Worm (Caenorhabditis elegans): ENCODE data around the gene C16C8.11.
A peak's percentile ranks its signal among the peaks of the same experiment; 100 is the strongest.
"Not testable (repeated sequence)": the region's sequence is repeated elsewhere in the genome, so short reads cannot be mapped to it uniquely, and the experiment has no call there.

The C16C8.11 gene

ce11 chrII:3447906-3448305 lies 5.6 kb upstream of the C16C8.11 start, which contains the start of gene C16C8.21:
Gene C16C8.21 (plus strand): TSS chrII:3448206.
- TF ChIP-seq tbp1 (GFP tag; optimal IDR thresholded peaks at IDR 0.05): no peak
- TF ChIP-seq mxl-1 (tag; optimal IDR thresholded peaks at IDR 0.05): no peak
- no peak for TF ChIP-seq rpc-1 (optimal IDR thresholded peaks at IDR 0.05)
- no peak for TF ChIP-seq rpc-1 (tag; optimal IDR thresholded peaks at IDR 0.05)
- TF ChIP-seq mcd-1 (GFP tag; IDR thresholded peaks at IDR 0.05): no peak

- no peak for TF ChIP-seq akir-1 (GFP tag; optimal IDR thresholded peaks at IDR 0.05)
- 0 out of 2 replicates have a peak, but pooled peaks have one; percentile 33 for TF ChIP-seq D2030.7 (GFP tag; IDR thresholded peaks at IDR 0.05)
- TF ChIP-seq lsl-1 (GFP tag; optimal IDR thresholded peaks at IDR 0.05): peak; percentile 72
- peak; percentile 60; the same call in 1 of the 2 replicates for TF ChIP-seq madf-6 (GFP tag; IDR thresholded peaks at IDR 0.05)
Observed at ce11 chrII:3448776-3449280, 4.7 kb upstream of the C16C8.11 start, which contains the start of gene C16C8.25. Gene C16C8.25 (plus strand): TSS chrII:3449230.

- TF ChIP-seq ceh-91 (GFP tag; IDR thresholded peaks at IDR 0.05); snpc-3.4 (tag; optimal IDR thresholded peaks at IDR 0.05); attf-5 (GFP tag; optimal IDR thresholded peaks at IDR 0.05): not testable (repeated sequence)
Observed at ce11 chrII:3449514-3449913, 4.0 kb upstream of the C16C8.11 start, which contains the start of gene C16C8.14. Gene C16C8.14 (plus strand): TSS chrII:3449814.

ce11 chrII:3452421-3452820 lies 1.1 kb upstream of the C16C8.11 start, which contains the start of gene C16C8.12:
Gene C16C8.12 (plus strand): TSS chrII:3452721.
- TF ChIP-seq lag-1 (GFP tag; IDR thresholded peaks at IDR 0.05): no peak
- peak; percentile 18; the same call in 1 of the 2 replicates for TF ChIP-seq D2030.7 (GFP tag; IDR thresholded peaks at IDR 0.05)
- peak; percentile 72 for TF ChIP-seq lsl-1 (GFP tag; optimal IDR thresholded peaks at IDR 0.05)

- TF ChIP-seq mel-28 (tag; optimal IDR thresholded peaks at IDR 0.05; ENCODE audit: borderline replicate concordance) (no peak), dpff-1 (tag; optimal IDR thresholded peaks at IDR 0.05) (no peak), rec-8 (tag; optimal IDR thresholded peaks at IDR 0.05) (no peak), C17E4.6 (GFP tag; IDR thresholded peaks at IDR 0.05) (no peak), somi-1 (GFP tag; optimal IDR thresholded peaks at IDR 0.05) (no peak), Y95B8A.8 (GFP tag; IDR thresholded peaks at IDR 0.05) (no peak), dox-1 (GFP tag; IDR thresholded peaks at IDR 0.05) (no peak), Y79H2A.3 (GFP tag; conservative IDR thresholded peaks at IDR 0.05) (no peak), unc-62 (GFP tag; optimal IDR thresholded peaks at IDR 0.05) (no peak), F52B5.7 (tag; optimal IDR thresholded peaks at IDR 0.05) (no peak), ceh-40 (GFP tag; IDR thresholded peaks at IDR 0.05) (no peak)
Observed at ce11 chrII:3458209-3458608, 4.7 kb downstream of the C16C8.11 start, which contains the start of the genes C16C8.26 and C16C8.19. Gene C16C8.26 (minus strand): TSS chrII:3458309. Gene C16C8.19 (plus strand): TSS chrII:3458487.

ce11 chrII:3459199-3459598 lies 5.7 kb downstream of the C16C8.11 start:
- no peak for TF ChIP-seq pbrm-1 (GFP tag; IDR thresholded peaks at IDR 0.05)
- no peak for TF ChIP-seq lir-1 (GFP tag; conservative IDR thresholded peaks at IDR 0.05)
- no peak for TF ChIP-seq ztf-28 (GFP tag; IDR thresholded peaks at IDR 0.05)

ce11 chrII:3460048-3460447 lies 6.5 kb downstream of the C16C8.11 start, which contains the start of gene C16C8.7:
Gene C16C8.7 (minus strand): TSS chrII:3460148.
- TF ChIP-seq madf-3 (GFP tag; IDR thresholded peaks at IDR 0.05): no peak
- TF ChIP-seq lin-54 (GFP tag; optimal IDR thresholded peaks at IDR 0.05): no peak
- no peak for TF ChIP-seq ceh-91 (GFP tag; IDR thresholded peaks at IDR 0.05)
- TF ChIP-seq F22D6.2 (tag; optimal IDR thresholded peaks at IDR 0.05): no peak
- TF ChIP-seq sea-2 (GFP tag; IDR thresholded peaks at IDR 0.05): no peak
- TF ChIP-seq nfyb-1 (GFP tag; IDR thresholded peaks at IDR 0.05): no peak
- no peak for TF ChIP-seq mcd-1 (GFP tag; IDR thresholded peaks at IDR 0.05)
- no peak for TF ChIP-seq Y53G8AR.9 (GFP tag; conservative IDR thresholded peaks at IDR 0.05)
- no peak for TF ChIP-seq dox-1 (GFP tag; IDR thresholded peaks at IDR 0.05)
- TF ChIP-seq lir-1 (GFP tag; conservative IDR thresholded peaks at IDR 0.05): no peak
- TF ChIP-seq fkh-3 (tag; optimal IDR thresholded peaks at IDR 0.05): no peak
- no peak for TF ChIP-seq Y53F4B.3 (GFP tag; IDR thresholded peaks at IDR 0.05)
- TF ChIP-seq atf-7 (tag; optimal IDR thresholded peaks at IDR 0.05): no peak
- TF ChIP-seq let-607 (tag; optimal IDR thresholded peaks at IDR 0.05): no peak
- TF ChIP-seq lin-35 (GFP tag; optimal IDR thresholded peaks at IDR 0.05): no peak
- no peak for TF ChIP-seq Y79H2A.3 (GFP tag; conservative IDR thresholded peaks at IDR 0.05)
